Worm (Caenorhabditis elegans): ENCODE results near the gene ulp-2.

- TF ChIP-seq pha-4 (tag; optimal IDR thresholded peaks at IDR 0.05) = no peak
- TF ChIP-seq nhr-237 (tag; optimal IDR thresholded peaks at IDR 0.05) = no peak
- no peak for TF ChIP-seq sptf-1 (tag; optimal IDR thresholded peaks at IDR 0.05)
- no peak for TF ChIP-seq unc-120 (tag; optimal IDR thresholded peaks at IDR 0.05; ENCODE audit: poor library complexity, severe bottlenecking)
- TF ChIP-seq elt-1 (tag; optimal IDR thresholded peaks at IDR 0.05; ENCODE audit: borderline replicate concordance, insufficient read depth) = no peak
- no peak for TF ChIP-seq ces-1 (GFP tag; optimal IDR thresholded peaks at IDR 0.05)
- no peak for TF ChIP-seq unc-62 (GFP tag; optimal IDR thresholded peaks at IDR 0.05)
- TF ChIP-seq ceh-43 (GFP tag; optimal IDR thresholded peaks at IDR 0.05) = no peak
- TF ChIP-seq nhr-12 (tag; optimal IDR thresholded peaks at IDR 0.05) = no peak
- no peak for TF ChIP-seq nhr-2 (tag; optimal IDR thresholded peaks at IDR 0.05)
- no peak for TF ChIP-seq tbx-8 (GFP tag; optimal IDR thresholded peaks at IDR 0.05)
- TF ChIP-seq M03D4.4 (tag; optimal IDR thresholded peaks at IDR 0.05) = no peak
These were observed 8.0 kb upstream of the ulp-2 start for ce11 chrII:4967636-4968035.
